Worm (Caenorhabditis elegans) whole organism, mixed stage, embryonic: ENCODE data around the gene glp-1.

Experiments used
- blmp-1 ChIP-seq: fragments of 150-350 bp; optimal IDR thresholded peaks from 2 replicates; lab custom pipeline; 2014; ENCODE audit warnings: missing biosample characterization, missing genetic modification characterization
- ceh-83 ChIP-seq: fragments of 200-800 bp; sonication (Bioruptor generic); optimal IDR thresholded peaks from 2 replicates; lab custom pipeline; 2018; ENCODE audit warnings: mild to moderate bottlenecking, missing genetic modification characterization, missing compliant biosample characterization
- ces-1 ChIP-seq: fragments of 150-350 bp; optimal IDR thresholded peaks from 2 replicates; lab custom pipeline; 2014; ENCODE audit warnings: missing biosample characterization, missing genetic modification reagents, missing genetic modification characterization
- drap-1 ChIP-seq: fragments of 200-800 bp; sonication (Bioruptor generic); optimal IDR thresholded peaks from 3 replicates; lab custom pipeline; 2018; ENCODE audit warnings: mild to moderate bottlenecking, missing genetic modification characterization, missing compliant biosample characterization
- lsy-2 ChIP-seq: fragments of 150-350 bp; optimal IDR thresholded peaks from 2 replicates; lab custom pipeline; 2014; ENCODE audit warnings: missing biosample characterization, missing genetic modification characterization
- mab-5 ChIP-seq: fragments of 150-350 bp; optimal IDR thresholded peaks from 2 replicates; lab custom pipeline; 2014; ENCODE audit warnings: missing biosample characterization, missing genetic modification characterization
- mep-1 ChIP-seq: fragments of 150-350 bp; optimal IDR thresholded peaks from 2 replicates; lab custom pipeline; 2017; ENCODE audit warnings: missing biosample characterization, missing genetic modification reagents, missing genetic modification characterization, inconsistent platforms
- nhr-237 ChIP-seq: fragments of 150-350 bp; optimal IDR thresholded peaks from 2 replicates; lab custom pipeline; 2014; ENCODE audit warnings: missing biosample characterization, missing genetic modification characterization
- nhr-76 ChIP-seq: sonication (generic microtip); optimal IDR thresholded peaks from 2 replicates; lab custom pipeline; 2017; ENCODE audit warnings: missing biosample characterization, missing genetic modification characterization
- sptf-1 ChIP-seq: sonication (generic microtip); optimal IDR thresholded peaks from 2 replicates; lab custom pipeline; 2017; ENCODE audit warnings: mild to moderate bottlenecking, missing genetic modification characterization, moderate library complexity, missing compliant biosample characterization

ce11 chrIII:9047260-9047659 is 44.8 kb upstream of the glp-1 start:
- TF ChIP-seq drap-1 (GFP tag; lab: Kevin White, UChicago), result no peak
- no peak for TF ChIP-seq nhr-76 (tag; lab: Kevin White, UChicago)
- TF ChIP-seq ces-1 (GFP tag; lab: Kevin White, UChicago), result no peak
- no peak for TF ChIP-seq blmp-1 (tag; lab: Kevin White, UChicago)
- no peak for TF ChIP-seq mab-5 (tag; lab: Kevin White, UChicago)
- no peak for TF ChIP-seq ceh-83
- TF ChIP-seq mep-1, result no peak
- no peak for TF ChIP-seq sptf-1 (tag; lab: Kevin White, UChicago)
- TF ChIP-seq lsy-2 (tag; lab: Kevin White, UChicago), result no peak
- no peak for TF ChIP-seq nhr-237 (tag; lab: Kevin White, UChicago)
